Worm (Caenorhabditis elegans): Measurements from ENCODE around the gene atg-4.2.

atg-4.2 gene

DNA sequence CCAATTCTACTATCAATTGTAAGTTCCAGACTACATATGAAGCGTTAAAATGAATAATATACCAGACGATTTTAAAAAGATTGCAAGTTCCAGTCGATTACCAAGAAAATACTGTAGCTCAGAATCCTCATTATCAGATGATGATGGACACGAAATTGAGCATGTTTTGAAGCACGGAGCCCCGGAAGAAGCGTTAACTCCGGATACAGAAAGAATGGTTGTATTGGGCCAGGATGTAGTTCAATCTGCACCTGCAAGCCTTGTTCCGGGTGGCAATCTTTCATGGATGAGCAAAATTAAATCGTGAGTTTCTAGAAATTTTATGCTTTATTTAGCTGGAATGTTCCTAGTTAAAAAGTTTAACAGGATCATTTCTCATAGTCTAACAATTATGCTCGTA, at the start of gene atg-4.2:
TSS of gene atg-4.2 (plus strand) at position 24 of the 400 bp plus-strand sequence.
- no peak for TF ChIP-seq C38D4.7 (GFP tag; optimal IDR thresholded peaks at IDR 0.05)
- TF ChIP-seq pha-2 (tag; optimal IDR thresholded peaks at IDR 0.05) = no peak
- no peak for TF ChIP-seq sox-4 (tag; optimal IDR thresholded peaks at IDR 0.05)
- TF ChIP-seq tbx-7 (tag; optimal IDR thresholded peaks at IDR 0.05) = no peak
- no peak for TF ChIP-seq K09A11.1 (tag; optimal IDR thresholded peaks at IDR 0.05; ENCODE audit: insufficient read depth)
- TF ChIP-seq unc-55 (GFP tag; optimal IDR thresholded peaks at IDR 0.05) = no peak
- no peak for TF ChIP-seq pros-1 (tag; optimal IDR thresholded peaks at IDR 0.05)
- TF ChIP-seq F13H6.1 (tag; optimal IDR thresholded peaks at IDR 0.05) = no peak
- TF ChIP-seq Y22D7AL.16 (tag; optimal IDR thresholded peaks at IDR 0.05) = no peak
- TF ChIP-seq nfya-1 (tag; optimal IDR thresholded peaks at IDR 0.05) = no peak

DNA sequence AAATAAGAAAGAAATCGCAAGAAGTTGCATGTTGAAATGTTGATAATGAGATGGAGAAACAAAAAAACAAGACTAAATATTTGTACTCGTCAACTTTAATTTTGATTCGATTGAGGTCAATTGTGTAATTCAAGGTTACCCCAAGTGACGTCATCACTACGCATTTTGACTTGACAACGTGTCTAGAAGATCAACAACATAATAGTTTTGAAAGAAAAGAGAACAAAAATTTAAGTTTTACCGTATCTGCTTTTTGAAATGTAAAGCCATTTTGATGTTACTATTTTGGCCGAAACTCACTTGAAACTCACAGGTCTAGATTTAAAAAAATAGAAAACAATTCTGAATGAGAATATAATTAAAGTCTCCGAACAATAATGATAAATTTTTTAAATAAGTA, 46.9 kb upstream of the atg-4.2 start, which contains the start of gene dsl-5:
TSS of gene dsl-5 (minus strand) at position 101 of the 400 bp plus-strand sequence.
- TF ChIP-seq rnt-1 (tag; optimal IDR thresholded peaks at IDR 0.05) (no peak), ceh-48 (tag; optimal IDR thresholded peaks at IDR 0.05) (no peak), pha-4 (tag; optimal IDR thresholded peaks at IDR 0.05) (no peak), ama-1 (optimal IDR thresholded peaks at IDR 0.05) (no peak), eyg-1 (tag; optimal IDR thresholded peaks at IDR 0.05) (no peak)

DNA sequence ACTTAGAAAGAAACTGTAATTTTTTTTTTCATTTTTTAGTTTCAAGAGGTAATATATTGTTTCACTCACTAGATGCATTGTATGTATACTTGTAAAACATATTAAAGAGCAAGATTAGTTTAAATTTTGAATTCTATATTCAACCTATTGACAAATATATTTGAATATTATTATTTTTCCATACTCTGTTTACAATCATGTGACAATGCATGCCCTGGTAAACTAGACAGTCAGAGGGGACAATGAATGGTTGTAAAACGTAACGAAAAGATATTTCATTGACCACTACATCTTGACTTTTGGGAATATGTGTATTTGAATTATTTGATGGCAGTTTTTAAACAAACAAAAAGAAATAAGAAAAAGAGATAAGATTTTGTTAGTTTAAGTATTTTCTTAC, 45.5 kb upstream of the atg-4.2 start:
- no peak for TF ChIP-seq dve-1 (tag; optimal IDR thresholded peaks at IDR 0.05)

DNA sequence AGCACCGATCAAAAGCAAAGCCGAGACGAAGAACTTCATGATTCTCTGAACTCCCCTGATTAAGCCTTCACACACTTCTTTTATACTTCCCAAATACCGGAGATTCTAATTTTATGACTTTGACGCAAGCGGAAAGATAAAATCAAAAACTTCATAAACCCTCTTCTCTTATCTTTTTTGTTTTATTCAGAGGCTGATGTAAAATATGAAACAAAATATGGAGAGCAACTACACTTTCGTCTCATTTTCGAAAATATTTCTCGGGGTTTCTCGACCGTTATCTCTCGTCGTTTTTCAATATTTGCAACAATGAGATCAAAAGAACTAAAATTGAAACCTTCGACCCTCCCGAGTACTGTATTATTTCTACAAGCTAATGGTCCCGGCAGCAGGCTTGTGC, 44.8 kb upstream of the atg-4.2 start, which contains the start of gene lys-4:
TSS of gene lys-4 (minus strand) at position 115 of the 400 bp plus-strand sequence.
- TF ChIP-seq nhr-11 (tag; optimal IDR thresholded peaks at IDR 0.05) (no peak), ceh-2 (tag; optimal IDR thresholded peaks at IDR 0.05) (no peak), pha-2 (tag; optimal IDR thresholded peaks at IDR 0.05) (no peak), elt-4 (tag; optimal IDR thresholded peaks at IDR 0.05) (no peak), odd-2 (tag; optimal IDR thresholded peaks at IDR 0.05) (no peak), ceh-34 (tag; optimal IDR thresholded peaks at IDR 0.05) (no peak), pros-1 (tag; optimal IDR thresholded peaks at IDR 0.05) (no peak), ceh-45 (GFP tag; IDR thresholded peaks at IDR 0.05) (no peak), dve-1 (tag; optimal IDR thresholded peaks at IDR 0.05) (no peak), tbx-7 (tag; optimal IDR thresholded peaks at IDR 0.05) (no peak), hlh-8 (tag; optimal IDR thresholded peaks at IDR 0.05) (no peak), fkh-10 (GFP tag; optimal IDR thresholded peaks at IDR 0.05) (no peak), ceh-18 (tag; optimal IDR thresholded peaks at IDR 0.05) (no peak), npax-4 (tag; optimal IDR thresholded peaks at IDR 0.05) (no peak), ahr-1 (tag; optimal IDR thresholded peaks at IDR 0.05) (no peak), C08G9.2 (tag; optimal IDR thresholded peaks at IDR 0.05) (no peak)

DNA sequence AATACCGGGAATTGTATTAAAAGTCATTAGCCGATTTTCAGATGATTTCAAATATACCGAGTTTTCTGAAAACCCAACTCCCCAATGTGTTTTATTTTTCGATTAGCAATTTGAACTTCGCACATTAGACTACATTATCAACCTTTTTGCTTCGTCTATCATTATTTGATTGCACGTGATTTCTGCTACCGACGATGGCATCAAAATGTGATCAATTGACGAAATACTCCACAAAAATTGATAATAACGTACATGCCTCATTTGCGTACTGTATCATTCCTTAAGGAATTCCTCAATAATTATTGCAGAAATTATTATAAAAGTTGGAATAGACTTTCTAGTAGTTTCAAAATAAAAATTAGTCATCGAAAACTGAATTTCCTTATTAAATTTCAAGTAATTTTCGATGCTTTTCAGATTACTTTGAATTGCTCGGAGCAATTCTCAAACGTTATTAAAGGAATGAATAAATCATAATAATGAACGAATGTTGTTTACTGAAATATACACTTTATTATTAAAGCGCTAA, 44.0 kb upstream of the atg-4.2 start:
- no peak for TF ChIP-seq nfya-1 (tag; optimal IDR thresholded peaks at IDR 0.05)
- TF ChIP-seq dmd-4 (tag; optimal IDR thresholded peaks at IDR 0.05; ENCODE audit: borderline replicate concordance) = no peak
- no peak for TF ChIP-seq ceh-14 (tag; optimal IDR thresholded peaks at IDR 0.05)
- no peak for TF ChIP-seq Y22D7AL.16 (tag; optimal IDR thresholded peaks at IDR 0.05)
- TF ChIP-seq ceh-48 (tag; optimal IDR thresholded peaks at IDR 0.05) = no peak
- no peak for TF ChIP-seq sox-2 (GFP tag; IDR thresholded peaks at IDR 0.05)
- TF ChIP-seq eyg-1 (tag; optimal IDR thresholded peaks at IDR 0.05) = no peak

DNA sequence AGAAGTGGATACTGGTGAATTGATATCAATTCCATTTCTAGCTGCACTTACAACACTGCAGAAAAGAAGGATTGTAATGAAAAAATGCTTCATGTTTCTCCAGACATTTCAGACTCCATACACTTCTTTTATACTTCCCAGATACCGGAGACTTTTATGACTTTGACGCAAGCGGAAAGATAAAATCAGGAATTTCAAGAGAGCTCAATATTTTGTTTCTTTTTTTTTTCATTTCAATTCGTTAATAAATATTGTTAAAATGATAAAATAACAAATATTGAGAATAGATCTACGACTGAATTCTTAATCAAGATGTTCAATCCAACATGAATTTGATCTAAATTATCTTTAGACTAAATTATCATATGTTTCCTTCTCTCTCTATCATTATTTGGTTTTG, 42.3 kb upstream of the atg-4.2 start, which contains the start of gene lys-5:
TSS of gene lys-5 (minus strand) at position 101 of the 400 bp plus-strand sequence.
- TF ChIP-seq ceh-6 (GFP tag; optimal IDR thresholded peaks at IDR 0.05) = no peak
- no peak for TF ChIP-seq dve-1 (tag; optimal IDR thresholded peaks at IDR 0.05)
- TF ChIP-seq pat-9 (tag; optimal IDR thresholded peaks at IDR 0.05) = no peak
- TF ChIP-seq nfya-1 (tag; optimal IDR thresholded peaks at IDR 0.05) = no peak
- no peak for TF ChIP-seq gmeb-2 (tag; optimal IDR thresholded peaks at IDR 0.05)
- TF ChIP-seq unc-55 (GFP tag; optimal IDR thresholded peaks at IDR 0.05) = no peak
- no peak for TF ChIP-seq rnt-1 (tag; optimal IDR thresholded peaks at IDR 0.05)
- no peak for TF ChIP-seq tbx-7 (tag; optimal IDR thresholded peaks at IDR 0.05)
- no peak for TF ChIP-seq ttx-3 (tag; optimal IDR thresholded peaks at IDR 0.05)
- no peak for TF ChIP-seq ceh-19 (GFP tag; optimal IDR thresholded peaks at IDR 0.05)
- no peak for TF ChIP-seq ceh-45 (GFP tag; IDR thresholded peaks at IDR 0.05)
- no peak for TF ChIP-seq ets-4 (tag; optimal IDR thresholded peaks at IDR 0.05)
- no peak for TF ChIP-seq ceh-48 (tag; optimal IDR thresholded peaks at IDR 0.05)
- no peak for TF ChIP-seq fkh-6 (tag; optimal IDR thresholded peaks at IDR 0.05)
- no peak for TF ChIP-seq odd-2 (tag; optimal IDR thresholded peaks at IDR 0.05)
- TF ChIP-seq ceh-24 (tag; optimal IDR thresholded peaks at IDR 0.05) = no peak

All from whole organism, late embryonic.